Worm (Caenorhabditis elegans): ENCODE data around the gene R04D3.4.

- TF ChIP-seq tag-97 (GFP tag; IDR thresholded peaks at IDR 0.05) (no peak), pha-4 (GFP tag; IDR thresholded peaks at IDR 0.05) (no peak), pha-4 (tag; optimal IDR thresholded peaks at IDR 0.05) (no peak), zip-2 (tag; optimal IDR thresholded peaks at IDR 0.05) (no peak)
Observed at ce11 chrX:13318316-13318715, 29.7 kb upstream of the R04D3.4 start.

Measured in whole organism, L4 larva.